Fruit fly (Drosophila melanogaster) whole organism, embryonic: ENCODE measurements around the gene CG12347.

Experiments used
- BEAF-32 ChIP-seq: fragments of 200-800 bp; sonication (Bioruptor generic); optimal IDR thresholded peaks from 3 replicates; lab custom pipeline; 2017; ENCODE audit warnings: missing biosample characterization, missing genetic modification characterization, mild to moderate bottlenecking, moderate library complexity, missing genetic modification reagents
- BtbVII ChIP-seq: fragments of 200-800 bp; sonication (Bioruptor generic); optimal IDR thresholded peaks from 3 replicates; lab custom pipeline; 2017; ENCODE audit warnings: missing biosample characterization, mild to moderate bottlenecking, missing genetic modification characterization
- CG10267 ChIP-seq: fragments of 200-800 bp; sonication (Bioruptor generic); optimal IDR thresholded peaks from 2 replicates; lab custom pipeline; 2018; ENCODE audit warnings: missing biosample characterization, mild to moderate bottlenecking, missing genetic modification characterization, moderate library complexity
- CG10274 ChIP-seq: fragments of 200-800 bp; sonication (Bioruptor generic); optimal IDR thresholded peaks from 3 replicates; lab custom pipeline; 2017; ENCODE audit warnings: missing biosample characterization, mild to moderate bottlenecking, missing genetic modification characterization
- CG10959 ChIP-seq: fragments of 200-800 bp; sonication (Bioruptor generic); IDR thresholded peaks from 2 replicates; pipeline ENCODE4 v1.3.6; 2022; ENCODE audit warnings: missing biosample characterization, missing genetic modification characterization
- CG11085 ChIP-seq: fragments of 200-800 bp; sonication (Bioruptor generic); IDR thresholded peaks from 2 replicates; pipeline ENCODE4 v1.3.6; 2022; ENCODE audit warnings: missing biosample characterization, missing genetic modification characterization
- CG11398 ChIP-seq: fragments of 200-800 bp; sonication (Bioruptor generic); optimal IDR thresholded peaks from 2 replicates; lab custom pipeline; 2016; ENCODE audit warnings: missing biosample characterization, missing genetic modification characterization
- CG11456 ChIP-seq: fragments of 200-800 bp; sonication (Bioruptor generic); IDR thresholded peaks from 3 replicates; pipeline ENCODE4 v1.3.6; 2022; ENCODE audit warnings: missing biosample characterization, missing genetic modification characterization
- CG12299 ChIP-seq: fragments of 200-800 bp; sonication (Bioruptor generic); optimal IDR thresholded peaks from 2 replicates; lab custom pipeline; 2018; ENCODE audit warnings: missing biosample characterization, mild to moderate bottlenecking, missing genetic modification characterization
- CG13123 ChIP-seq: fragments of 200-800 bp; sonication (Bioruptor generic); optimal IDR thresholded peaks from 2 replicates; lab custom pipeline; 2016; ENCODE audit warnings: missing biosample characterization, missing genetic modification characterization
- CG13296 ChIP-seq: fragments of 200-800 bp; sonication (Bioruptor generic); optimal IDR thresholded peaks from 3 replicates; lab custom pipeline; 2018; ENCODE audit warnings: missing biosample characterization, mild to moderate bottlenecking, missing genetic modification characterization
- CG13775 ChIP-seq: fragments of 200-800 bp; sonication (Bioruptor generic); optimal IDR thresholded peaks from 3 replicates; lab custom pipeline; 2017; ENCODE audit warnings: missing biosample characterization, mild to moderate bottlenecking, missing genetic modification characterization
- CG15514 ChIP-seq: fragments of 200-800 bp; sonication (Bioruptor generic); optimal IDR thresholded peaks from 3 replicates; lab custom pipeline; 2017; ENCODE audit warnings: missing biosample characterization, missing genetic modification characterization, mild to moderate bottlenecking, moderate library complexity, missing genetic modification reagents
- CG17328 ChIP-seq: fragments of 200-800 bp; sonication (Bioruptor generic); IDR thresholded peaks from 2 replicates; pipeline ENCODE4 v1.3.6; 2022; ENCODE audit warnings: missing biosample characterization, missing genetic modification characterization
- CG18262 ChIP-seq: fragments of 200-800 bp; optimal IDR thresholded peaks from 3 replicates; lab custom pipeline; 2019; ENCODE audit warnings: missing biosample characterization, mild to moderate bottlenecking, missing genetic modification characterization, moderate library complexity
- CG32532 ChIP-seq: fragments of 200-800 bp; sonication (Bioruptor generic); IDR thresholded peaks from 2 replicates; pipeline ENCODE4 v1.3.6; 2022; ENCODE audit warnings: missing biosample characterization, missing genetic modification characterization
- CG34422 ChIP-seq: fragments of 200-800 bp; sonication (Bioruptor generic); IDR thresholded peaks from 3 replicates; pipeline ENCODE4 v1.3.6; 2022; ENCODE audit warnings: missing biosample characterization, missing genetic modification characterization
- CG42726 ChIP-seq: fragments of 200-800 bp; sonication (Bioruptor generic); IDR thresholded peaks from 2 replicates; pipeline ENCODE4 v1.3.6; 2022; ENCODE audit warnings: missing biosample characterization, missing genetic modification characterization; ENCODE audit not compliant: partially characterized antibody
- CG4707 ChIP-seq: fragments of 200-800 bp; sonication (Bioruptor generic); optimal IDR thresholded peaks from 2 replicates; lab custom pipeline; 2018; ENCODE audit warnings: missing biosample characterization, mild to moderate bottlenecking, missing genetic modification characterization, moderate library complexity
- CG6689 ChIP-seq: fragments of 200-800 bp; sonication (Bioruptor generic); IDR thresholded peaks from 2 replicates; pipeline ENCODE4 v1.3.6; 2022; ENCODE audit warnings: missing biosample characterization, missing genetic modification characterization
- CG7372 ChIP-seq: fragments of 200-800 bp; sonication (Bioruptor generic); IDR thresholded peaks from 2 replicates; pipeline ENCODE4 v1.3.6; 2022; ENCODE audit warnings: missing biosample characterization, missing genetic modification characterization
- CG8089 ChIP-seq: fragments of 200-800 bp; sonication (Bioruptor generic); optimal IDR thresholded peaks from 3 replicates; lab custom pipeline; 2016; ENCODE audit warnings: missing biosample characterization, missing genetic modification characterization
- CG8924 ChIP-seq: fragments of 200-800 bp; optimal IDR thresholded peaks from 3 replicates; lab custom pipeline; 2019; ENCODE audit warnings: missing biosample characterization, mild to moderate bottlenecking, missing genetic modification characterization, moderate library complexity
- CG8944 ChIP-seq: fragments of 200-800 bp; sonication (Bioruptor generic); optimal IDR thresholded peaks from 3 replicates; lab custom pipeline; 2016; ENCODE audit warnings: missing biosample characterization, missing genetic modification characterization
- CG9437 ChIP-seq: fragments of 200-800 bp; sonication (Bioruptor generic); optimal IDR thresholded peaks from 2 replicates; lab custom pipeline; 2018; ENCODE audit warnings: missing biosample characterization, mild to moderate bottlenecking, missing genetic modification characterization
- CG9609 ChIP-seq: fragments of 200-800 bp; sonication (Bioruptor generic); optimal IDR thresholded peaks from 3 replicates; lab custom pipeline; 2016; ENCODE audit warnings: missing biosample characterization, missing genetic modification characterization
- Dll ChIP-seq: fragments of 200-800 bp; sonication (Bioruptor generic); IDR thresholded peaks from 4 replicates; pipeline ENCODE4 v1.3.6; 2022; ENCODE audit warnings: missing biosample characterization, missing genetic modification characterization; ENCODE audit not compliant: partially characterized antibody
- Ets65A ChIP-seq: fragments of 200-800 bp; sonication (Bioruptor generic); peaks from one replicate; lab custom pipeline; 2016; ENCODE audit warnings: missing biosample characterization, missing genetic modification characterization
- HHEX ChIP-seq: fragments of 200-800 bp; sonication (Bioruptor generic); optimal IDR thresholded peaks from 3 replicates; lab custom pipeline; 2017; ENCODE audit warnings: missing biosample characterization, mild to moderate bottlenecking, missing genetic modification characterization, missing genetic modification reagents
- Mad ChIP-seq: fragments of 200-800 bp; sonication (Bioruptor generic); optimal IDR thresholded peaks from 2 replicates; lab custom pipeline; 2016; ENCODE audit warnings: missing biosample characterization, missing genetic modification characterization
- Max ChIP-seq: fragments of 200-800 bp; sonication (Bioruptor generic); optimal IDR thresholded peaks from 2 replicates; lab custom pipeline; 2016; ENCODE audit warnings: missing biosample characterization, mild to moderate bottlenecking, missing genetic modification characterization
- Meics ChIP-seq: fragments of 200-800 bp; sonication (Bioruptor generic); optimal IDR thresholded peaks from 2 replicates; lab custom pipeline; 2017; ENCODE audit warnings: missing biosample characterization, mild to moderate bottlenecking, missing genetic modification characterization
- Mrtf ChIP-seq: fragments of 200-800 bp; sonication (Bioruptor generic); IDR thresholded peaks from 3 replicates; pipeline ENCODE4 v1.3.6; 2022; ENCODE audit warnings: missing biosample characterization, missing genetic modification characterization
- Rfx ChIP-seq: fragments of 200-800 bp; sonication (Bioruptor generic); IDR thresholded peaks from 2 replicates; pipeline ENCODE4 v1.3.6; 2022; ENCODE audit warnings: missing biosample characterization, missing genetic modification characterization
- Six4 ChIP-seq: fragments of 200-800 bp; sonication (Bioruptor generic); optimal IDR thresholded peaks from 2 replicates; lab custom pipeline; 2016; ENCODE audit warnings: missing biosample characterization, missing genetic modification characterization
- Sry-δ ChIP-seq: fragments of 200-800 bp; sonication (Bioruptor generic); optimal IDR thresholded peaks from 2 replicates; lab custom pipeline; 2016; ENCODE audit warnings: missing biosample characterization, missing genetic modification characterization
- TFAM ChIP-seq: fragments of 200-800 bp; sonication (Bioruptor generic); optimal IDR thresholded peaks from 2 replicates; lab custom pipeline; 2017; ENCODE audit warnings: missing biosample characterization, missing genetic modification characterization, inconsistent platforms
- bsh ChIP-seq, 2 experiments: fragments of 200-800 bp; sonication (Bioruptor generic); optimal IDR thresholded peaks; 2 replicates each; lab custom pipeline; 2017 to 2018; ENCODE audit warnings: mild to moderate bottlenecking in 2 of 2, missing biosample characterization in 2 of 2, missing genetic modification characterization in 2 of 2, moderate library complexity in 1 of 2
- cas ChIP-seq: fragments of 200-800 bp; sonication (Bioruptor generic); IDR thresholded peaks from 2 replicates; pipeline ENCODE4 v1.3.6; 2022; ENCODE audit warnings: missing biosample characterization, missing genetic modification characterization
- grau ChIP-seq: fragments of 200-800 bp; optimal IDR thresholded peaks from 3 replicates; lab custom pipeline; 2019; ENCODE audit warnings: missing biosample characterization, mild to moderate bottlenecking, missing genetic modification characterization, moderate library complexity
- jumu ChIP-seq: fragments of 200-800 bp; sonication (Bioruptor generic); optimal IDR thresholded peaks from 3 replicates; lab custom pipeline; 2016; ENCODE audit warnings: missing biosample characterization, missing genetic modification characterization
- lmd ChIP-seq: fragments of 200-800 bp; sonication (Bioruptor generic); IDR thresholded peaks from 2 replicates; pipeline ENCODE4 v1.3.6; 2022; ENCODE audit warnings: missing biosample characterization, missing genetic modification characterization
- org-1 ChIP-seq: fragments of 200-800 bp; sonication (Bioruptor generic); optimal IDR thresholded peaks from 2 replicates; lab custom pipeline; 2017; ENCODE audit warnings: missing biosample characterization, missing genetic modification characterization
- sc ChIP-seq, 3 experiments: fragments of >200 bp in 2 of 3; fragments of 200-800 bp in 1 of 3; sonication (Bioruptor generic) in 1 of 3; optimal IDR thresholded peaks; 2 replicates in 2 of 3; 3 replicates in 1 of 3; lab custom pipeline; 2017; ENCODE audit warnings: mild to moderate bottlenecking in 1 of 3, missing biosample characterization in 1 of 3, missing genetic modification characterization in 1 of 3, missing genetic modification reagents in 1 of 3
- slp2 ChIP-seq: fragments of 200-800 bp; sonication (Bioruptor generic); optimal IDR thresholded peaks from 2 replicates; lab custom pipeline; 2016; ENCODE audit warnings: missing biosample characterization, missing genetic modification characterization
- tin ChIP-seq: fragments of 200-800 bp; sonication (Bioruptor generic); optimal IDR thresholded peaks from 3 replicates; lab custom pipeline; 2016; ENCODE audit warnings: missing biosample characterization, missing genetic modification characterization

The CG12347 gene

dm6 chr3R:17941086-17941485, 34.8 kb downstream of the CG12347 start (continued):
- TF ChIP-seq jumu (GFP tag; lab: Kevin White, UChicago) = no peak

- TF ChIP-seq CG17328 (GFP tag; lab: Robert Waterston, UW) (0 out of 2 replicates have a peak, but pooled peaks have one; percentile 20), CG13296 (GFP tag; lab: Kevin White, UChicago) (peak; percentile 9), TFAM (GFP tag; lab: Kevin White, UChicago) (no peak), sc (optimal IDR thresholded peaks at IDR 0.05; lab: Kevin White, UChicago) (no peak), sc (GFP tag; optimal IDR thresholded peaks at IDR 0.05; lab: Kevin White, UChicago) (peak; percentile 37), CG32532 (peak; percentile 43; the same call in 1 of the 2 replicates), BEAF-32 (GFP tag; lab: Kevin White, UChicago) (no peak), BtbVII (GFP tag; lab: Kevin White, UChicago) (peak; percentile 2), CG7372 (GFP tag; lab: Robert Waterston, UW) (no peak), CG4707 (GFP tag; lab: Kevin White, UChicago) (peak; percentile 12), CG8924 (tag; lab: Kevin White, UChicago) (peak; percentile 37), Ets65A (GFP tag; lab: Kevin White, UChicago) (peak; percentile 66), Dll (GFP tag; lab: Robert Waterston, UW) (peak; percentile 65), CG42726 (GFP tag; lab: Robert Waterston, UW) (no peak), CG11456 (0 out of 3 replicates have a peak, but pooled peaks have one; percentile 22), CG9437 (peak; percentile 37), Rfx (GFP tag; lab: Robert Waterston, UW) (peak; percentile 25), Meics (GFP tag; lab: Kevin White, UChicago) (peak; percentile 59), Mrtf (no peak), CG15514 (GFP tag; lab: Kevin White, UChicago) (peak; percentile 12), cas (no peak), CG12299 (tag; lab: Kevin White, UChicago) (peak; percentile 17), CG8089 (GFP tag; lab: Kevin White, UChicago) (peak; percentile 20), slp2 (GFP tag; lab: Kevin White, UChicago) (peak; percentile 32), CG13775 (GFP tag; lab: Kevin White, UChicago) (peak; percentile 49), lmd (GFP tag; lab: Robert Waterston, UW) (peak; percentile 46), CG11085 (GFP tag; lab: Robert Waterston, UW) (no peak), Sry-δ (peak; percentile 6), org-1 (GFP tag; lab: Kevin White, UChicago) (peak; percentile 58), Six4 (GFP tag; lab: Kevin White, UChicago) (peak; percentile 30), CG18262 (peak; percentile 70), CG10959 (peak; percentile 33; the same call in 1 of the 2 replicates), CG6689 (GFP tag; lab: Robert Waterston, UW) (peak; percentile 51), CG11398 (GFP tag; lab: Kevin White, UChicago) (peak; percentile 36), CG13123 (GFP tag; lab: Kevin White, UChicago) (peak; percentile 11), CG8944 (GFP tag; lab: Kevin White, UChicago) (peak; percentile 30), CG34422 (GFP tag; lab: Robert Waterston, UW) (no peak), tin (GFP tag; lab: Kevin White, UChicago) (peak; percentile 40), HHEX (peak; percentile 53), grau (tag; lab: Kevin White, UChicago) (peak; percentile 57), CG9609 (GFP tag; lab: Kevin White, UChicago) (peak; percentile 20), Mad (GFP tag; lab: Kevin White, UChicago) (peak; percentile 6), bsh (GFP tag; optimal IDR thresholded peaks at IDR 0.05; lab: Kevin White, UChicago) (peak; percentile 60 to 68), Max (GFP tag; lab: Kevin White, UChicago) (peak; percentile 15), CG10274 (GFP tag; lab: Kevin White, UChicago) (no peak), CG10267 (tag; lab: Kevin White, UChicago) (peak; percentile 27)
Observed at dm6 chr3R:17943359-17944232, 37.4 kb downstream of the CG12347 start.
